Fruit fly (Drosophila melanogaster): ENCODE measurements around the gene Non3.
A peak's percentile ranks its signal among the peaks of the same experiment; 100 is the strongest.

Gene Non3

DNA sequence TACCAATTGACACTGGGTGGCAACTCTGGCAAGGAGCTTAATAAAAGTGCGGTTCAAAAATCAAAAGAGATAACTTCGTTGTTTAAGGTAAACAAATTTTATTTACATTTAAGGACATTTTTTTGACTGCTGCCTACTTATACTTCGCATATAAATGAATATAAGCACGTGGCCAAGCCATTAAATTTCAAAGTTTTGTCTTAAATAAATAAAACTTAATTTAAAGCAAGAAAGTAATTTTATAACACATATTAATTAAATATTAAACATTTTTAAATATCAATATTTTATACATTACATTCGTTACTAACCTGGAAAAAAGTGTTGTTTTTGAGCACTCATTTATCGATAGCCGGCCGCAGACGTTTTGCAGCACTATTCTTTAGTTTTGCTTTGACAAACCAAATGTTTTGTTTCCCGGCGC is 34.8 kb upstream of the Non3 start, which contains the start of the genes CG12321 and MED17:
TSS of gene CG12321 (minus strand) at position 6 of the 424 bp plus-strand sequence.
TSS of gene MED17 (plus strand) at position 371 of the 424 bp plus-strand sequence.
- TF ChIP-seq Sp1 (GFP tag; optimal IDR thresholded peaks at IDR 0.05) (peak; percentile 84), dl (GFP tag; optimal IDR thresholded peaks at IDR 0.05; ENCODE audit: insufficient read depth in 1 of 2, partially characterized antibody in 2 of 2) (no peak), Myc (optimal IDR thresholded peaks at IDR 0.05) (peak; percentile 73), woc (GFP tag; optimal IDR thresholded peaks at IDR 0.05) (peak; percentile 70), Hr83 (GFP tag; optimal IDR thresholded peaks at IDR 0.05; ENCODE audit: poor library complexity, severe bottlenecking) (peak; percentile 47), N (GFP tag; optimal IDR thresholded peaks at IDR 0.05) (no peak), tai (GFP tag; optimal IDR thresholded peaks at IDR 0.05) (no peak), h (GFP tag; optimal IDR thresholded peaks at IDR 0.05) (peak; percentile 61), CG32264 (GFP tag; optimal IDR thresholded peaks at IDR 0.05) (peak; percentile 0), lola (GFP tag; optimal IDR thresholded peaks at IDR 0.05) (no peak), Vsx2 (GFP tag; optimal IDR thresholded peaks at IDR 0.05; ENCODE audit: partially characterized antibody) (no peak), OdsH (GFP tag; optimal IDR thresholded peaks at IDR 0.05) (peak; percentile 82), Dif (GFP tag; optimal IDR thresholded peaks at IDR 0.05; ENCODE audit: partially characterized antibody) (no peak), Jra (GFP tag; optimal IDR thresholded peaks at IDR 0.05) (no peak), dsf (GFP tag; optimal IDR thresholded peaks at IDR 0.05; ENCODE audit: borderline replicate concordance) (peak; percentile 65), HLH106 (tag; optimal IDR thresholded peaks at IDR 0.05) (peak; percentile 87), sage (GFP tag; optimal IDR thresholded peaks at IDR 0.05) (no peak), psq (GFP tag; optimal IDR thresholded peaks at IDR 0.05) (peak; percentile 90), pan (optimal IDR thresholded peaks at IDR 0.05) (no peak), ey (GFP tag; optimal IDR thresholded peaks at IDR 0.05) (peak; percentile 73), foxo (GFP tag; optimal IDR thresholded peaks at IDR 0.05) (peak in 1 of 2 experiments; percentile 88), br (GFP tag; optimal IDR thresholded peaks at IDR 0.05) (peak; percentile 67), rgr (GFP tag; optimal IDR thresholded peaks at IDR 0.05) (peak; percentile 94), Hr78 (GFP tag; optimal IDR thresholded peaks at IDR 0.05) (no peak), Rel (GFP tag; optimal IDR thresholded peaks at IDR 0.05) (no peak), Rel (tag; optimal IDR thresholded peaks at IDR 0.05) (peak; percentile 18), brk (GFP tag; optimal IDR thresholded peaks at IDR 0.05) (no peak), CrebA (GFP tag; optimal IDR thresholded peaks at IDR 0.05; ENCODE audit: borderline replicate concordance) (no peak), fru (GFP tag; optimal IDR thresholded peaks at IDR 0.05) (peak; percentile 79), GATAd (GFP tag; optimal IDR thresholded peaks at IDR 0.05) (peak; percentile 34), jim (GFP tag; optimal IDR thresholded peaks at IDR 0.05) (no peak), Abd-B (GFP tag; optimal IDR thresholded peaks at IDR 0.05) (no peak), Mio (GFP tag; optimal IDR thresholded peaks at IDR 0.05) (peak; percentile 28), sv (GFP tag; optimal IDR thresholded peaks at IDR 0.05) (peak; percentile 91), Dfd (GFP tag; optimal IDR thresholded peaks at IDR 0.05) (no peak), dmrt93B (GFP tag; optimal IDR thresholded peaks at IDR 0.05) (peak; percentile 88), CG9705 (GFP tag; optimal IDR thresholded peaks at IDR 0.05) (peak; percentile 76), Hnf4 (GFP tag; optimal IDR thresholded peaks at IDR 0.05) (no peak), usp (GFP tag; optimal IDR thresholded peaks at IDR 0.05) (no peak)

DNA sequence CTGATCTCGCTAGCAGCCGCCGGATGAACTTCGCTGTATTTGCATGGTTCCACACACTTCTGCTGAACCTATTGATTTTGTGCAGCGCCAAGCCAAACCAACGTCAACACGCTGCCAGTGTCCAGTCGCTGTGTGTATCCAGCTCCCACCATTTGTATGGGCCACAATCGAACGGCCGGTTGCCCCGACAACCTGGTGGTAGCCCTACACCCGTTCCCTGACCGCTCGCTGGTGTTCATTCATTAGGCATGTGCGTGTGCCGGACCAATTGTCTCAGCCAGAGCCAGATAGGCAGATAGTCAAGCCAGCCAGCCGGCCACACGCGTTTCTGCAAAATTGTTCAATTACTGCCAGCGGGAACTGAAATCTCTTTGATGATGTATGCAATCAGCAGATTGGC is 31.7 kb upstream of the Non3 start, which contains the start of gene CG14313:
TSS of gene CG14313 (minus strand) at position 101 of the 400 bp plus-strand sequence.
- TF ChIP-seq woc (GFP tag; optimal IDR thresholded peaks at IDR 0.05) = no peak
- TF ChIP-seq Mio (GFP tag; optimal IDR thresholded peaks at IDR 0.05) = no peak
- no peak for TF ChIP-seq dmrt93B (GFP tag; optimal IDR thresholded peaks at IDR 0.05)
- TF ChIP-seq Sp1 (GFP tag; optimal IDR thresholded peaks at IDR 0.05) = no peak
- TF ChIP-seq tai (GFP tag; optimal IDR thresholded peaks at IDR 0.05) = no peak
- TF ChIP-seq foxo (GFP tag; optimal IDR thresholded peaks at IDR 0.05) = no peak
- TF ChIP-seq Rel (GFP tag; optimal IDR thresholded peaks at IDR 0.05) = no peak
- no peak for TF ChIP-seq Rel (tag; optimal IDR thresholded peaks at IDR 0.05)
- no peak for TF ChIP-seq Dif (GFP tag; optimal IDR thresholded peaks at IDR 0.05; ENCODE audit: partially characterized antibody)
- no peak for TF ChIP-seq Myc (optimal IDR thresholded peaks at IDR 0.05)
- no peak for TF ChIP-seq GATAd (GFP tag; optimal IDR thresholded peaks at IDR 0.05)
- no peak for TF ChIP-seq h (GFP tag; optimal IDR thresholded peaks at IDR 0.05)
- no peak for TF ChIP-seq pan (optimal IDR thresholded peaks at IDR 0.05)

All from whole organism, wandering third instar larva.